Fruit fly (Drosophila melanogaster): ENCODE measurements around the gene CG45486.
"Not testable (repeated sequence)": the region's sequence is repeated elsewhere in the genome, so short reads cannot be mapped to it uniquely, and the experiment has no call there.

dm6 chrX:19929078-19929477 lies 19.2 kb upstream of the CG45486 start, which contains the start of gene CG45489:
- not testable (repeated sequence) for TF ChIP-seq Pif1B (GFP tag; optimal IDR thresholded peaks at IDR 0.05); CG4496 (GFP tag; IDR thresholded peaks at IDR 0.05); CG34367 (tag; optimal IDR thresholded peaks at IDR 0.05); rn (GFP tag; IDR thresholded peaks at IDR 0.05); CG10348 (GFP tag; IDR thresholded peaks at IDR 0.05); CG9948 (tag; optimal IDR thresholded peaks at IDR 0.05); CG32121 (GFP tag; IDR thresholded peaks at IDR 0.05); CG8159 (tag; optimal IDR thresholded peaks at IDR 0.05); Ets98B (GFP tag; IDR thresholded peaks at IDR 0.05); CG15710 (tag; optimal IDR thresholded peaks at IDR 0.05)

All from whole organism, pupa.